Worm (Caenorhabditis elegans) whole organism, L1 larva: ENCODE measurements around the gene madf-5.

Source experiments
- C16A3.4 ChIP-seq: fragments of 150-350 bp; optimal IDR thresholded peaks from 2 replicates; lab custom pipeline; 2014; ENCODE audit warnings: missing biosample characterization, missing genetic modification characterization
- C34B4.2 ChIP-seq: sonication (generic microtip); optimal IDR thresholded peaks from 2 replicates; lab custom pipeline; 2017; ENCODE audit warnings: mild to moderate bottlenecking, missing genetic modification characterization, missing compliant biosample characterization
- F16B12.6 ChIP-seq: fragments of 150-350 bp; optimal IDR thresholded peaks from 2 replicates; lab custom pipeline; 2014; ENCODE audit warnings: missing biosample characterization, missing genetic modification characterization
- Y116A8C.19 ChIP-seq: sonication (generic microtip); optimal IDR thresholded peaks from 2 replicates; lab custom pipeline; 2016; ENCODE audit warnings: missing compliant biosample characterization, missing genetic modification characterization, borderline replicate concordance
- alr-1 ChIP-seq: fragments of 200-800 bp; sonication (Bioruptor generic); optimal IDR thresholded peaks from 2 replicates; lab custom pipeline; 2018; ENCODE audit warnings: borderline replicate concordance, mild to moderate bottlenecking, missing genetic modification characterization, missing compliant biosample characterization
- ceh-63 ChIP-seq: fragments of 200-800 bp; sonication (Bioruptor generic); optimal IDR thresholded peaks from 2 replicates; lab custom pipeline; 2018; ENCODE audit warnings: mild to moderate bottlenecking, missing genetic modification characterization, missing compliant biosample characterization
- ceh-82 ChIP-seq, 3 experiments: fragments of 150-350 bp in 1 of 3; sonication (generic microtip) in 2 of 3; optimal IDR thresholded peaks; 2 replicates each; lab custom pipeline; 2014 to 2017; ENCODE audit warnings: missing biosample characterization in 3 of 3, missing genetic modification characterization in 3 of 3
- ceh-90 ChIP-seq: sonication (generic microtip); optimal IDR thresholded peaks from 2 replicates; lab custom pipeline; 2016; ENCODE audit warnings: missing genetic modification characterization, missing compliant biosample characterization
- dpl-1 ChIP-seq, 3 experiments: fragments of 150-350 bp in 2 of 3; sonication (generic microtip) in 1 of 3; optimal IDR thresholded peaks; 2 replicates each; lab custom pipeline; 2014 to 2017; ENCODE audit warnings: missing biosample characterization in 3 of 3, missing genetic modification characterization in 3 of 3, missing genetic modification reagents in 3 of 3
- dsc-1 ChIP-seq: sonication (generic microtip); optimal IDR thresholded peaks from 2 replicates; lab custom pipeline; 2016; ENCODE audit warnings: mild to moderate bottlenecking, missing genetic modification characterization, missing compliant biosample characterization
- efl-1 ChIP-seq, 4 experiments: fragments of 150-350 bp; optimal IDR thresholded peaks in 3 of 4; peaks in 1 of 4; 1 replicate in 1 of 4; 2 replicates in 3 of 4; lab custom pipeline; 2014; ENCODE audit warnings: missing biosample characterization in 2 of 4, missing genetic modification characterization in 2 of 4, missing genetic modification reagents in 2 of 4
- efl-3 ChIP-seq: fragments of 200-800 bp; sonication (Bioruptor generic); optimal IDR thresholded peaks from 2 replicates; lab custom pipeline; 2018; ENCODE audit warnings: mild to moderate bottlenecking, missing genetic modification characterization, missing compliant biosample characterization
- egl-13 ChIP-seq: sonication (generic microtip); optimal IDR thresholded peaks from 2 replicates; lab custom pipeline; 2016; ENCODE audit warnings: missing genotype, missing genetic modification reagents, missing genetic modification characterization, missing compliant biosample characterization
- elt-2 ChIP-seq: sonication (generic microtip); optimal IDR thresholded peaks from 2 replicates; lab custom pipeline; 2016; ENCODE audit warnings: missing genetic modification characterization, mild to moderate bottlenecking, inconsistent platforms, missing compliant biosample characterization, missing genetic modification reagents
- fkh-10 ChIP-seq: sonication (generic microtip); optimal IDR thresholded peaks from 2 replicates; lab custom pipeline; 2017; ENCODE audit warnings: missing biosample characterization, missing genetic modification reagents, missing genetic modification characterization
- fkh-4 ChIP-seq: sonication (generic microtip); optimal IDR thresholded peaks from 2 replicates; lab custom pipeline; 2016; ENCODE audit warnings: missing compliant biosample characterization, missing genetic modification characterization, borderline replicate concordance
- fkh-8 ChIP-seq: sonication (generic microtip); optimal IDR thresholded peaks from 2 replicates; lab custom pipeline; 2016; ENCODE audit warnings: mild to moderate bottlenecking, missing genetic modification characterization, missing compliant biosample characterization
- fos-1 ChIP-seq: fragments of 150-350 bp; optimal IDR thresholded peaks from 2 replicates; lab custom pipeline; 2014; ENCODE audit warnings: missing biosample characterization, missing genetic modification characterization
- grh-1 ChIP-seq: fragments of 200-800 bp; sonication (Bioruptor generic); IDR thresholded peaks from 2 replicates; pipeline ENCODE4 v1.3.6; 2022; ENCODE audit warnings: missing genetic modification reagents, missing genetic modification characterization, missing compliant biosample characterization
- hlh-17 ChIP-seq: fragments of 200-800 bp; sonication (Bioruptor generic); optimal IDR thresholded peaks from 2 replicates; lab custom pipeline; 2018; ENCODE audit warnings: missing genetic modification characterization, mild to moderate bottlenecking, missing compliant biosample characterization, moderate library complexity, borderline replicate concordance
- irx-1 ChIP-seq: sonication (generic microtip); optimal IDR thresholded peaks from 2 replicates; lab custom pipeline; 2016; ENCODE audit warnings: missing genetic modification characterization, missing compliant biosample characterization
- isw-1 ChIP-seq: fragments of 200-800 bp; sonication (Bioruptor generic); IDR thresholded peaks from 2 replicates; pipeline ENCODE4 v1.3.6; 2022; ENCODE audit warnings: missing genetic modification characterization, missing compliant biosample characterization
- jun-1 ChIP-seq: fragments of 150-350 bp; optimal IDR thresholded peaks from 2 replicates; lab custom pipeline; 2014; ENCODE audit warnings: missing biosample characterization, missing genetic modification reagents, missing genetic modification characterization
- lin-13 ChIP-seq: fragments of 150-350 bp; optimal IDR thresholded peaks from 2 replicates; lab custom pipeline; 2014; ENCODE audit warnings: missing biosample characterization, missing genetic modification reagents, missing genetic modification characterization
- lin-15B ChIP-seq: fragments of 150-350 bp; sonication (generic microtip); optimal IDR thresholded peaks from 3 replicates; lab custom pipeline; 2014; ENCODE audit warnings: missing biosample characterization, missing genetic modification characterization
- lin-35 ChIP-seq, 2 experiments: fragments of 150-350 bp; optimal IDR thresholded peaks; 2 replicates each; lab custom pipeline; 2014; ENCODE audit warnings: missing biosample characterization in 2 of 2, missing genetic modification characterization in 2 of 2, missing genetic modification reagents in 2 of 2
- lir-3 ChIP-seq: sonication (generic microtip); optimal IDR thresholded peaks from 2 replicates; lab custom pipeline; 2016; ENCODE audit warnings: mild to moderate bottlenecking, missing genetic modification characterization, moderate library complexity, missing compliant biosample characterization; ENCODE audit not compliant: poor library complexity
- mab-9 ChIP-seq: fragments of 200-800 bp; sonication (Bioruptor generic); IDR thresholded peaks from 2 replicates; pipeline ENCODE4 v1.3.6; 2022; ENCODE audit warnings: missing genetic modification reagents, missing genetic modification characterization, missing compliant biosample characterization
- nhr-19 ChIP-seq: fragments of 200-800 bp; sonication (Bioruptor generic); conservative IDR thresholded peaks from 2 replicates; pipeline ENCODE4 v1.3.6; 2022; ENCODE audit warnings: missing genetic modification characterization, missing compliant biosample characterization
- nhr-28 ChIP-seq: fragments of 150-350 bp; optimal IDR thresholded peaks from 2 replicates; lab custom pipeline; 2014; ENCODE audit warnings: missing biosample characterization, missing genetic modification characterization
- nhr-71 ChIP-seq: sonication (generic microtip); optimal IDR thresholded peaks from 2 replicates; lab custom pipeline; 2016; ENCODE audit warnings: mild to moderate bottlenecking, missing genetic modification characterization, moderate library complexity, missing compliant biosample characterization
- nhr-84 ChIP-seq: sonication (generic microtip); optimal IDR thresholded peaks from 2 replicates; lab custom pipeline; 2017; ENCODE audit warnings: missing biosample characterization, missing genetic modification characterization
- nhr-90 ChIP-seq: sonication (generic microtip); optimal IDR thresholded peaks from 2 replicates; lab custom pipeline; 2016; ENCODE audit warnings: mild to moderate bottlenecking, missing genetic modification characterization, missing compliant biosample characterization; ENCODE audit not compliant: poor library complexity
- pag-3 ChIP-seq: sonication (generic microtip); optimal IDR thresholded peaks from 2 replicates; lab custom pipeline; 2017; ENCODE audit warnings: missing genetic modification characterization, mild to moderate bottlenecking, missing compliant biosample characterization, antibody characterized with exemption, borderline replicate concordance; ENCODE audit not compliant: insufficient read depth
- pax-3 ChIP-seq: fragments of 200-800 bp; sonication (Bioruptor generic); optimal IDR thresholded peaks from 2 replicates; lab custom pipeline; 2018; ENCODE audit warnings: mild to moderate bottlenecking, missing genetic modification characterization, moderate library complexity, missing compliant biosample characterization
- rnt-1 ChIP-seq: sonication (generic microtip); optimal IDR thresholded peaks from 2 replicates; lab custom pipeline; 2016; ENCODE audit warnings: mild to moderate bottlenecking, missing genetic modification characterization, moderate library complexity, missing compliant biosample characterization
- snu-23 ChIP-seq: sonication (generic microtip); optimal IDR thresholded peaks from 2 replicates; lab custom pipeline; 2016; ENCODE audit warnings: missing genetic modification characterization, missing compliant biosample characterization
- sox-4 ChIP-seq: sonication (generic microtip); optimal IDR thresholded peaks from 2 replicates; lab custom pipeline; 2016; ENCODE audit warnings: missing genetic modification characterization, missing compliant biosample characterization
- unc-98 ChIP-seq: fragments of 200-800 bp; sonication (Bioruptor generic); IDR thresholded peaks from 2 replicates; pipeline ENCODE4 v1.3.6; 2022; ENCODE audit warnings: missing genetic modification characterization, missing compliant biosample characterization
- vab-15 ChIP-seq: sonication (generic microtip); optimal IDR thresholded peaks from 2 replicates; lab custom pipeline; 2017; ENCODE audit warnings: missing genotype, mild to moderate bottlenecking, missing genetic modification characterization, missing compliant biosample characterization
- zip-4 ChIP-seq: fragments of 200-800 bp; sonication (Bioruptor generic); optimal IDR thresholded peaks from 2 replicates; lab custom pipeline; 2018; ENCODE audit warnings: mild to moderate bottlenecking, missing genetic modification characterization, moderate library complexity, missing compliant biosample characterization
- ztf-11 ChIP-seq, 2 experiments: sonication (generic microtip); optimal IDR thresholded peaks; 2 replicates each; lab custom pipeline; 2016 to 2017; ENCODE audit warnings: missing genetic modification characterization in 2 of 2, missing biosample characterization in 1 of 2, missing compliant biosample characterization in 1 of 2
- ztf-4 ChIP-seq: fragments of 150-350 bp; optimal IDR thresholded peaks from 2 replicates; lab custom pipeline; 2014; ENCODE audit warnings: missing biosample characterization, missing genetic modification characterization

Gene madf-5

DNA sequence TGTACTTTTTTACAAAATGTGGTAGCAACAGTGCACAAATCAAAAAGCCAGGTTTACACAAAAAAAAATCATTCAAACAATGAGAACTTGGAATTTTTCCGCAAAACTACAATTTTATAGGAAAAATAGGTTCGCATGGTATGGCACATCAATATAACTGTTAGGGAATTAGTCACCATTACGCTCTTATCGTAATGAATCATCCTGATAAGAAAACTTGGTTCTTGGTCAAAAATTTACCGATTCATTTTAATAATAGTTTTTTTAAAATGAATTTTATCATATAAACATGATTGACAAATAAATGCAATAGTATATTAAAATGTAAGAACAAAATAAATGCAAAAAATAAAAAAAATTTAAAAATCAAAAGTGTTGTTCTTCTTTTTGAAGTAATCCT lies 32.9 kb upstream of the madf-5 start:
- TF ChIP-seq elt-2 (peak; percentile 12), C16A3.4 (tag; lab: Kevin White, UChicago) (no peak), nhr-28 (no peak), alr-1 (tag; lab: Kevin White, UChicago) (no peak)

DNA sequence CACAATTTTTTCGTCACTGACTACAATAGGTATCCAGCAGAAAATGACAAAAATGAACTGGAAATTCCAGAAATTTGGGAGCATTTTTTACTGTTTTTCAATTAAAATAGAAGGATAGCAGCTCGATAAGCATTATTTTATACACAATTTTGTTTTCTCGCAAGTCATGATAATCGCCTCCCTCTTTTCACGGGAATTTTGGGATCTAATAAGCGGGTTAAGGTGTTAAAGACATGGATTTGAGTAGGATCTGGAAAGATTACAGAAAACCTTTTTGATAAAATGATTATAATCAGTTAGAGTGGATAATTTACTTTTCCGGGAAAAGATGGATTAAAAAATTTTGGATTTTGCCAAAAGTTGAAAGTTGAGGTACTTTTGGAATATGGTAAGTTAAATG lies 24.7 kb upstream of the madf-5 start, which contains the start of gene gcy-29:
TSS of gene gcy-29 (minus strand) at position 101 of the 400 bp plus-strand sequence.
- peak; percentile 81 for TF ChIP-seq dsc-1 (tag; lab: Kevin White, UChicago)
- TF ChIP-seq ceh-82 (tag; optimal IDR thresholded peaks at IDR 0.05; lab: Kevin White, UChicago) = no peak
- TF ChIP-seq egl-13 (tag; lab: Kevin White, UChicago) = peak; percentile 28

DNA sequence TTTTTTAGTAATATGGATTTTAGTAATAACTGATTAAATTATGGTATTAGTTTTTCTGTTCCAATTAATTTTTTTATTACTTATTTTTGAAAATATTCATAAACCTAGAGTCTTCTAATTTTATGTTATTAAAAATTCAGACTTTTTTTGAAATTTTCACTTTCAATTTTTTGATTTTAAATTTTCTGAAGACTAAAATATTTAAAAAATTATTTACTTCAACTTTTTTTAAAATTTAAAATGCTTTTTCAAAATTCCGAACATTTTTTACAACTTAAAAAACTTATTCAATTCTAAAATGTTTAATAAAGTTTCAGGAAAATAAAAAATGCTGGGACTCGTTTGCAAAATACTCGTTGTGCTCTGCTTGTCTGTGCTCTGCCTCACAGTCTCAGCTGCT lies 22.8 kb upstream of the madf-5 start, which contains the start of gene nlp-41:
TSS of gene nlp-41 (plus strand) at position 301 of the 400 bp plus-strand sequence.
- TF ChIP-seq sox-4 (no peak), zip-4 (GFP tag; lab: Kevin White, UChicago) (no peak), pag-3 (tag; lab: Kevin White, UChicago) (no peak), pax-3 (no peak), snu-23 (no peak), nhr-71 (tag; lab: Kevin White, UChicago) (no peak), nhr-84 (no peak), jun-1 (tag; lab: Kevin White, UChicago) (no peak), irx-1 (tag; lab: Kevin White, UChicago) (no peak), fkh-4 (tag; lab: Kevin White, UChicago) (no peak), rnt-1 (no peak), nhr-19 (GFP tag; lab: Robert Waterston, UW) (no peak), ceh-82 (tag; optimal IDR thresholded peaks at IDR 0.05; lab: Kevin White, UChicago) (no peak), efl-3 (GFP tag; lab: Kevin White, UChicago) (no peak), grh-1 (GFP tag; lab: Robert Waterston, UW) (no peak), hlh-17 (GFP tag; lab: Kevin White, UChicago) (no peak), ztf-11 (tag; optimal IDR thresholded peaks at IDR 0.05; lab: Kevin White, UChicago) (no peak)

DNA sequence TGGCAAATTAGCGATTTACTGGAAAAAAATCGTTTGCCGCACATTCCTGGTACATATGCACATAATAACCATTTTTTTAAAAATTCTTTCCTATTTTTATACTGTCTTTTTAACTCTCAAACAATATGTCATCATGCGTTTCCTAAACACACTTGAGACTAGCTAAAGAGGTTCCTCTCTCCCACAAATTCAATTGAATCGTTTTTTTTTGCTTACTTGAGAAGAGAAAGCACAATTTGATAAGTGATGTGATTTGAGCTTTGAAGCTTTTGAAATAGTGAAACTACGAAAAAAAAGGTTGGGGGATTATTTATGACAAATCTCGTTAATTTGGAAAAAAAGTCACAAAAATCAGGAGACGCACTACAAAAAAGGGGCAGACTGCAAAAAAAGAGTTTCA lies 18.4 kb upstream of the madf-5 start:
- peak; percentile 55 for TF ChIP-seq fkh-10
- no peak for TF ChIP-seq pax-3

DNA sequence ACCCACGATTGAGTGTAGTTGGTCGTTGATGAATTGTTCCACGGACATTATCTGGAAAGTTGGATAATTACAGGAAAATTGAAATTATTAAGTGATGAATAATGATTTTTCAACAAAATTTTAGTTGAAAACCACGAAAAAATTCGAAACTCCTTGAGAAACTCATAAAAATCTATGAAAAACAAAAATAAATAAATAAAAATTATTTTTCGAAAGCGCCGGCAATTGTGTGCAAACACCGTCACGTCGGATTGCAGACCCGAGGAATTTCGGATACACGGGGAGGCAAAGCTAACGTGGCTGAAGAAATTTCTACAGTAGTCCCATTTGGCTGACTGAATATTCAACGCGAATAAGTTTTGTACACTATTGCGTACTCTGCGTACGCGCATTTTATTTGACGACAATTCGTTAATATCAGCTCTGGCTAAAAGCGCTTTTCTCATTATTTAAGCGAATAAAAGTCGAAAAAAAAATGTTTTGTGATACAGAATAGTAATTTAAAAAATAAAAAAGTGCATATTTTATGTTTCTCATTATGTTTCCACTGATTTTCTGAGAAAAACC lies 11.8 kb upstream of the madf-5 start, which contains the start of gene mog-4:
TSS of gene mog-4 (minus strand) at position 51 of the 567 bp plus-strand sequence.
- TF ChIP-seq elt-2 (peak; percentile 86), jun-1 (tag; lab: Kevin White, UChicago) (peak; percentile 74), C34B4.2 (tag; lab: Kevin White, UChicago) (peak; percentile 54), lin-35 (GFP tag; optimal IDR thresholded peaks at IDR 0.05; lab: Kevin White, UChicago) (peak; percentile 69 to 86), ceh-63 (peak; percentile 93), F16B12.6 (peak; percentile 93), lin-13 (GFP tag; lab: Kevin White, UChicago) (peak; percentile 71), ceh-90 (tag; lab: Kevin White, UChicago) (peak; percentile 82), unc-98 (GFP tag; lab: Robert Waterston, UW) (peak; percentile 100), efl-1 (optimal IDR thresholded peaks at IDR 0.05; lab: Kevin White, UChicago) (peak; percentile 85 to 86), efl-1 (GFP tag; optimal IDR thresholded peaks at IDR 0.05 in 1 of 2; lab: Kevin White, UChicago) (peak; percentile 77 to 98), fkh-8 (tag; lab: Kevin White, UChicago) (peak; percentile 98), lin-15B (tag; lab: Kevin White, UChicago) (peak; percentile 73), isw-1 (peak; percentile 100), Y116A8C.19 (peak; percentile 59), nhr-90 (tag; lab: Kevin White, UChicago) (peak; percentile 98), dpl-1 (GFP tag; optimal IDR thresholded peaks at IDR 0.05; lab: Kevin White, UChicago) (peak; percentile 74 to 83 (median 77)), rnt-1 (peak; percentile 96), fos-1 (tag; lab: Kevin White, UChicago) (peak; percentile 26), ztf-4 (tag; lab: Kevin White, UChicago) (peak; percentile 63), vab-15 (tag; lab: Kevin White, UChicago) (peak; percentile 91), mab-9 (GFP tag; lab: Robert Waterston, UW) (peak; percentile 100), lir-3 (tag; lab: Kevin White, UChicago) (peak; percentile 99)
